Worm (Caenorhabditis elegans) whole organism, mixed stage, embryonic: ENCODE results near the gene T25B9.11.

Experiments used
- blmp-1 ChIP-seq: fragments of 150-350 bp; optimal IDR thresholded peaks from 2 replicates; lab custom pipeline; 2014; ENCODE audit warnings: missing biosample characterization, missing genetic modification characterization
- elt-1 ChIP-seq: sonication (generic microtip); optimal IDR thresholded peaks from 2 replicates; lab custom pipeline; 2017; ENCODE audit warnings: missing genetic modification characterization, mild to moderate bottlenecking, missing compliant biosample characterization, antibody characterized with exemption, moderate library complexity, borderline replicate concordance; ENCODE audit not compliant: insufficient read depth
- mls-2 ChIP-seq: sonication (generic microtip); optimal IDR thresholded peaks from 2 replicates; lab custom pipeline; 2016; ENCODE audit warnings: mild to moderate bottlenecking, missing genetic modification characterization, moderate library complexity, missing compliant biosample characterization
- nhr-12 ChIP-seq: fragments of 150-350 bp; optimal IDR thresholded peaks from 2 replicates; lab custom pipeline; 2014; ENCODE audit warnings: missing biosample characterization, missing genetic modification characterization
- nhr-28 ChIP-seq: fragments of 150-350 bp; optimal IDR thresholded peaks from 2 replicates; lab custom pipeline; 2014; ENCODE audit warnings: missing biosample characterization, missing genetic modification characterization
- unc-62 ChIP-seq: fragments of 150-350 bp; optimal IDR thresholded peaks from 2 replicates; lab custom pipeline; 2014; ENCODE audit warnings: missing biosample characterization, missing genetic modification reagents, missing genetic modification characterization

DNA sequence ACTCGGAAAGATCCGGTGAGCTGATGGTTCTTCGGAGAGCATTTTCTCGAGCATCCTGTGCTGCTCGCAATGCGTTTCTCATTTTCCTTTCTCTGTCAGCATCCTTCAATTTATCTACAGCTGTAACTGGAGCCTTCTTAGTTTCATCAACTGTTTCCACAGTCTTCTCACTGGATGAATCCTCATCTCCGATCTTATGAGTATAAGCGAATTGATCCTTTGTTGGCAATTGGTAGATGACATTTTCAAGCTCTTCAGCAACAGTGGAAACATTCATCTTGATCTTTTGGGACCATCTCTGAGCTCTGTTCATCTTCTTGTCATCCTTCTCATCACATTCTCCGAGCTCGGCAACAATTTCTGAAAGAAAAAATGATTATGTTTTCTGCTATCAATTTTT is 15.0 kb downstream of the T25B9.11 start:
- TF ChIP-seq mls-2 (tag; lab: Kevin White, UChicago) (no peak), nhr-12 (tag; lab: Kevin White, UChicago) (no peak), blmp-1 (tag; lab: Kevin White, UChicago) (no peak), nhr-28 (tag; lab: Kevin White, UChicago) (no peak), unc-62 (no peak), elt-1 (tag; lab: Kevin White, UChicago) (no peak)
